Fruit fly (Drosophila melanogaster) whole organism, embryonic: ENCODE results near the gene tup.
A peak's percentile ranks its signal among the peaks of the same experiment; 100 is the strongest.

Experiments
- B-H2 ChIP-seq: fragments of 200-800 bp; sonication (Bioruptor generic); optimal IDR thresholded peaks from 2 replicates; lab custom pipeline; 2018; ENCODE audit warnings: missing biosample characterization, mild to moderate bottlenecking, missing genetic modification characterization
- BEAF-32 ChIP-seq: fragments of 200-800 bp; sonication (Bioruptor generic); optimal IDR thresholded peaks from 3 replicates; lab custom pipeline; 2017; ENCODE audit warnings: missing biosample characterization, missing genetic modification characterization, mild to moderate bottlenecking, moderate library complexity, missing genetic modification reagents
- Bteb2 ChIP-seq: fragments of 200-800 bp; sonication (Bioruptor generic); optimal IDR thresholded peaks from 2 replicates; lab custom pipeline; 2016; ENCODE audit warnings: missing biosample characterization, missing genetic modification characterization
- CG12659 ChIP-seq: fragments of 200-800 bp; sonication (Bioruptor generic); optimal IDR thresholded peaks from 3 replicates; lab custom pipeline; 2017; ENCODE audit warnings: mild to moderate bottlenecking, missing biosample characterization, missing genetic modification reagents, missing genetic modification characterization
- CG13123 ChIP-seq: fragments of 200-800 bp; sonication (Bioruptor generic); optimal IDR thresholded peaks from 2 replicates; lab custom pipeline; 2016; ENCODE audit warnings: missing biosample characterization, missing genetic modification characterization
- CG13894 ChIP-seq: fragments of 200-800 bp; sonication (Bioruptor generic); optimal IDR thresholded peaks from 3 replicates; lab custom pipeline; 2018; ENCODE audit warnings: missing biosample characterization, mild to moderate bottlenecking, missing genetic modification characterization, moderate library complexity
- CG14014 ChIP-seq: fragments of 200-800 bp; sonication (Bioruptor generic); IDR thresholded peaks from 2 replicates; pipeline ENCODE4 v1.3.6; 2022; ENCODE audit warnings: missing biosample characterization, missing genetic modification characterization
- CG1647 ChIP-seq: fragments of 200-800 bp; sonication (Bioruptor generic); optimal IDR thresholded peaks from 3 replicates; lab custom pipeline; 2016; ENCODE audit warnings: missing biosample characterization, missing genetic modification characterization
- CG17359 ChIP-seq: fragments of 200-800 bp; sonication (Bioruptor generic); optimal IDR thresholded peaks from 3 replicates; lab custom pipeline; 2018; ENCODE audit warnings: missing biosample characterization, mild to moderate bottlenecking, missing genetic modification characterization, moderate library complexity
- CG18011 ChIP-seq: fragments of 200-800 bp; sonication (Bioruptor generic); optimal IDR thresholded peaks from 2 replicates; lab custom pipeline; 2017; ENCODE audit warnings: missing biosample characterization, missing genetic modification characterization, mild to moderate bottlenecking, moderate library complexity, missing genotype
- CG2875 ChIP-seq: fragments of 200-800 bp; sonication (Bioruptor generic); optimal IDR thresholded peaks from 2 replicates; lab custom pipeline; 2017; ENCODE audit warnings: missing biosample characterization, mild to moderate bottlenecking, missing genetic modification characterization, missing genetic modification reagents
- CG31224 ChIP-seq: fragments of 200-800 bp; sonication (Bioruptor generic); IDR thresholded peaks from 2 replicates; pipeline ENCODE4 v1.3.6; 2022; ENCODE audit warnings: missing biosample characterization, missing genetic modification characterization
- CG31441 ChIP-seq: fragments of 200-800 bp; sonication (Bioruptor generic); IDR thresholded peaks from 2 replicates; pipeline ENCODE4 v1.3.6; 2022; ENCODE audit warnings: missing biosample characterization, missing genetic modification characterization
- CG3163 ChIP-seq: fragments of 200-800 bp; sonication (Bioruptor generic); optimal IDR thresholded peaks from 3 replicates; lab custom pipeline; 2016; ENCODE audit warnings: missing biosample characterization, missing genetic modification characterization
- CG33557 ChIP-seq: fragments of 200-800 bp; sonication (Bioruptor generic); optimal IDR thresholded peaks from 2 replicates; lab custom pipeline; 2019; ENCODE audit warnings: missing biosample characterization, mild to moderate bottlenecking, missing genetic modification characterization, moderate library complexity
- CG3847 ChIP-seq: fragments of 200-800 bp; sonication (Bioruptor generic); IDR thresholded peaks from 2 replicates; pipeline ENCODE4 v1.3.6; 2022; ENCODE audit warnings: missing biosample characterization, missing genetic modification characterization
- CG4424 ChIP-seq: fragments of 200-800 bp; sonication (Bioruptor generic); optimal IDR thresholded peaks from 3 replicates; lab custom pipeline; 2016; ENCODE audit warnings: missing biosample characterization, missing genetic modification characterization
- CG7357 ChIP-seq: fragments of 200-800 bp; sonication (Bioruptor generic); IDR thresholded peaks from 3 replicates; pipeline ENCODE4 v1.3.6; 2022; ENCODE audit warnings: missing biosample characterization, missing genetic modification characterization
- CG7745 ChIP-seq: fragments of 200-800 bp; sonication (Bioruptor generic); optimal IDR thresholded peaks from 2 replicates; lab custom pipeline; 2018; ENCODE audit warnings: missing biosample characterization, mild to moderate bottlenecking, missing genetic modification characterization, moderate library complexity
- CG7987 ChIP-seq: fragments of 200-800 bp; sonication (Bioruptor generic); optimal IDR thresholded peaks from 2 replicates; lab custom pipeline; 2018; ENCODE audit warnings: missing biosample characterization, mild to moderate bottlenecking, missing genetic modification characterization, moderate library complexity
- CG9797 ChIP-seq: fragments of 200-800 bp; sonication (Bioruptor generic); optimal IDR thresholded peaks from 3 replicates; lab custom pipeline; 2018; ENCODE audit warnings: missing biosample characterization, mild to moderate bottlenecking, missing genetic modification characterization
- CTCF ChIP-seq: fragments of 200-800 bp; sonication (Bioruptor generic); optimal IDR thresholded peaks from 2 replicates; lab custom pipeline; 2017; ENCODE audit warnings: missing biosample characterization, mild to moderate bottlenecking, missing genetic modification characterization, moderate library complexity
- Camta ChIP-seq: fragments of 200-800 bp; sonication (Bioruptor generic); optimal IDR thresholded peaks from 2 replicates; lab custom pipeline; 2016; ENCODE audit warnings: missing biosample characterization, missing genetic modification characterization
- Chrac-16 ChIP-seq: fragments of 200-800 bp; sonication (Bioruptor generic); optimal IDR thresholded peaks from 3 replicates; lab custom pipeline; 2016; ENCODE audit warnings: missing biosample characterization, missing genetic modification characterization
- D19A ChIP-seq: fragments of 200-800 bp; optimal IDR thresholded peaks from 3 replicates; lab custom pipeline; 2019; ENCODE audit warnings: missing biosample characterization, mild to moderate bottlenecking, missing genetic modification characterization, moderate library complexity
- Eip74EF ChIP-seq, 2 experiments: fragments of 200-800 bp in 1 of 2; fragments of >200 bp in 1 of 2; sonication (Bioruptor generic) in 1 of 2; optimal IDR thresholded peaks; 2 replicates each; lab custom pipeline; 2017 to 2019; ENCODE audit warnings: missing biosample characterization in 2 of 2, missing genetic modification characterization in 2 of 2, mild to moderate bottlenecking in 1 of 2, moderate library complexity in 1 of 2
- Hmr ChIP-seq: fragments of 200-800 bp; sonication (Bioruptor generic); optimal IDR thresholded peaks from 3 replicates; lab custom pipeline; 2017; ENCODE audit warnings: mild to moderate bottlenecking, missing biosample characterization, missing genetic modification reagents, missing genetic modification characterization
- Hr39 ChIP-seq: fragments of >200 bp; optimal IDR thresholded peaks from 2 replicates; lab custom pipeline; 2017
- Lim3 ChIP-seq: fragments of 200-800 bp; sonication (Bioruptor generic); IDR thresholded peaks from 2 replicates; pipeline ENCODE4 v1.3.6; 2022; ENCODE audit warnings: missing biosample characterization, missing genetic modification characterization
- Nf-YC ChIP-seq: fragments of 200-800 bp; optimal IDR thresholded peaks from 3 replicates; lab custom pipeline; 2019; ENCODE audit warnings: missing biosample characterization, mild to moderate bottlenecking, missing genetic modification characterization, moderate library complexity
- Oaz ChIP-seq: fragments of 200-800 bp; sonication (Bioruptor generic); IDR thresholded peaks from 2 replicates; pipeline ENCODE4 v1.3.6; 2022; ENCODE audit warnings: missing biosample characterization, missing genetic modification characterization
- Optix ChIP-seq: fragments of 200-800 bp; sonication (Bioruptor generic); IDR thresholded peaks from 3 replicates; pipeline ENCODE4 v1.3.6; 2022; ENCODE audit warnings: missing biosample characterization, missing genetic modification characterization
- Pdp1 ChIP-seq, 2 experiments: fragments of 200-800 bp; sonication (Bioruptor generic); optimal IDR thresholded peaks; 3 replicates each; lab custom pipeline; 2016; ENCODE audit warnings: missing biosample characterization in 2 of 2, missing genetic modification characterization in 2 of 2, mild to moderate bottlenecking in 1 of 2, moderate library complexity in 1 of 2
- Ravus ChIP-seq: fragments of 200-800 bp; sonication (Bioruptor generic); IDR thresholded peaks from 2 replicates; pipeline ENCODE4 v1.3.6; 2022; ENCODE audit warnings: missing biosample characterization, missing genetic modification characterization
- Rx ChIP-seq: fragments of 200-800 bp; sonication (Bioruptor generic); IDR thresholded peaks from 2 replicates; pipeline ENCODE4 v1.3.6; 2022; ENCODE audit warnings: missing biosample characterization, missing genetic modification characterization
- Xrp1 ChIP-seq: fragments of 200-800 bp; sonication (Bioruptor generic); IDR thresholded peaks from 2 replicates; pipeline ENCODE4 v1.3.6; 2022; ENCODE audit warnings: missing biosample characterization, missing genetic modification characterization
- amos ChIP-seq: fragments of 200-800 bp; sonication (Bioruptor generic); IDR thresholded peaks from 2 replicates; pipeline ENCODE4 v1.3.6; 2022; ENCODE audit warnings: missing biosample characterization, missing genetic modification characterization; ENCODE audit not compliant: partially characterized antibody
- ase ChIP-seq: fragments of 200-800 bp; sonication (Bioruptor generic); IDR thresholded peaks from 3 replicates; pipeline ENCODE4 v1.3.6; 2022; ENCODE audit warnings: missing biosample characterization, missing genetic modification characterization
- chn ChIP-seq: fragments of 200-800 bp; sonication (Bioruptor generic); optimal IDR thresholded peaks from 2 replicates; lab custom pipeline; 2016; ENCODE audit warnings: missing biosample characterization, missing genetic modification characterization
- dimm ChIP-seq: fragments of 200-800 bp; sonication (Bioruptor generic); IDR thresholded peaks from 2 replicates; pipeline ENCODE4 v1.3.6; 2022; ENCODE audit warnings: missing biosample characterization, missing genetic modification characterization
- esg ChIP-seq: fragments of 200-800 bp; sonication (Bioruptor generic); conservative IDR thresholded peaks from 2 replicates; pipeline ENCODE4 v1.3.6; 2022; ENCODE audit warnings: missing biosample characterization, missing genetic modification characterization
- fu2 ChIP-seq: fragments of 200-800 bp; sonication (Bioruptor generic); optimal IDR thresholded peaks from 2 replicates; lab custom pipeline; 2016; ENCODE audit warnings: missing biosample characterization, missing genetic modification characterization
- knrl ChIP-seq: fragments of 200-800 bp; sonication (Bioruptor generic); IDR thresholded peaks from 3 replicates; pipeline ENCODE4 v1.3.6; 2022; ENCODE audit warnings: missing biosample characterization, missing genetic modification characterization; ENCODE audit not compliant: partially characterized antibody
- lola ChIP-seq, 3 experiments: fragments of >200 bp in 2 of 3; fragments of 200-800 bp in 1 of 3; sonication (Bioruptor generic) in 1 of 3; optimal IDR thresholded peaks; 2 replicates each; lab custom pipeline; 2017 to 2019; ENCODE audit warnings: missing biosample characterization in 3 of 3, missing genetic modification characterization in 3 of 3, mild to moderate bottlenecking in 1 of 3, moderate library complexity in 1 of 3
- maf-S ChIP-seq: fragments of 200-800 bp; sonication (Bioruptor generic); optimal IDR thresholded peaks from 2 replicates; lab custom pipeline; 2016; ENCODE audit warnings: missing biosample characterization, missing genetic modification characterization
- nerfin-2 ChIP-seq: fragments of 200-800 bp; sonication (Bioruptor generic); IDR thresholded peaks from 2 replicates; pipeline ENCODE4 v1.3.6; 2022; ENCODE audit warnings: missing biosample characterization, missing genetic modification characterization; ENCODE audit not compliant: partially characterized antibody
- odd ChIP-seq: fragments of 200-800 bp; sonication (Bioruptor generic); optimal IDR thresholded peaks from 2 replicates; lab custom pipeline; 2017; ENCODE audit warnings: missing biosample characterization, mild to moderate bottlenecking, missing genetic modification characterization
- run ChIP-seq: fragments of 200-800 bp; sonication (Bioruptor generic); optimal IDR thresholded peaks from 3 replicates; lab custom pipeline; 2018; ENCODE audit warnings: missing biosample characterization, mild to moderate bottlenecking, missing genetic modification characterization
- sob ChIP-seq: fragments of 200-800 bp; sonication (Bioruptor generic); IDR thresholded peaks from 2 replicates; pipeline ENCODE4 v1.3.6; 2022; ENCODE audit warnings: missing biosample characterization, missing genetic modification characterization
- sr ChIP-seq: fragments of 200-800 bp; sonication (Bioruptor generic); IDR thresholded peaks from 3 replicates; pipeline ENCODE4 v1.3.6; 2022; ENCODE audit warnings: missing biosample characterization, missing genetic modification characterization
- stwl ChIP-seq: fragments of 200-800 bp; sonication (Bioruptor generic); optimal IDR thresholded peaks from 3 replicates; lab custom pipeline; 2018; ENCODE audit warnings: missing biosample characterization, mild to moderate bottlenecking, missing genetic modification characterization, moderate library complexity

tup gene

DNA sequence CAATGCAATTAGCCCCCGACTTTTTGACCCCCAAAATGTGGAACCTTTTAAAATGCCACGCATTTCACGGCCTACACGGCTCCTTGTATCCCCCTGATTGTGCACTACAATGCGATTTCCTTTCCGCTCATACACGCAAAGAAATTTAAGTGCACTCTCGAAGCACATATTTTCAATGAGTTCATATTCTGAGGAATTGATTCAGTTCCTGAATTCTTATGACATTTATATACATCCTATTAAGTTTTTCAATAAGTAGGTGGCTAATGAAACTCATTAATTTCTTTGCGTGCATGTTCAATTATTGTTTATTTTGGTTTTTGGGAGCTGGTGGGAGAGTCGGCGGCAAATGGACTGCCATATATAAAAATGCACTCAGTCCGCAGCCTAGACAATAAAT lies 18.2 kb upstream of the tup start (continued):
- TF ChIP-seq lola (GFP tag; optimal IDR thresholded peaks at IDR 0.05; lab: Kevin White, UChicago) = peak in 1 of 3 experiments; percentile 84
- no peak for TF ChIP-seq dimm (GFP tag; lab: Robert Waterston, UW)
- peak; percentile 85 for TF ChIP-seq Xrp1 (GFP tag; lab: Robert Waterston, UW)
- TF ChIP-seq Lim3 = no peak
- peak; percentile 12 for TF ChIP-seq CTCF
- TF ChIP-seq Rx (GFP tag; lab: Robert Waterston, UW) = peak; percentile 49; the same call in 1 of the 2 replicates
- no peak for TF ChIP-seq fu2 (GFP tag; lab: Kevin White, UChicago)
- TF ChIP-seq nerfin-2 (GFP tag; lab: Robert Waterston, UW) = no peak
- TF ChIP-seq Nf-YC (tag; lab: Kevin White, UChicago) = no peak
- TF ChIP-seq Hmr = no peak
- peak; percentile 65 for TF ChIP-seq Camta (GFP tag; lab: Kevin White, UChicago)
- no peak for TF ChIP-seq CG13894 (tag; lab: Kevin White, UChicago)
- TF ChIP-seq Bteb2 (GFP tag; lab: Kevin White, UChicago) = no peak
- TF ChIP-seq B-H2 (GFP tag; lab: Kevin White, UChicago) = no peak
- no peak for TF ChIP-seq CG3847
- no peak for TF ChIP-seq sr (GFP tag; lab: Robert Waterston, UW)
- TF ChIP-seq CG4424 (GFP tag; lab: Kevin White, UChicago) = peak; percentile 80
- no peak for TF ChIP-seq CG14014 (GFP tag; lab: Robert Waterston, UW)
- peak; percentile 50 for TF ChIP-seq D19A (tag; lab: Kevin White, UChicago)
- no peak for TF ChIP-seq Oaz (GFP tag; lab: Robert Waterston, UW)
- no peak for TF ChIP-seq run
- peak; percentile 62; the same call in 2 of the 3 replicates for TF ChIP-seq Optix (GFP tag; lab: Robert Waterston, UW)
- no peak for TF ChIP-seq maf-S (GFP tag; lab: Kevin White, UChicago)
- TF ChIP-seq CG18011 (GFP tag; lab: Kevin White, UChicago) = no peak
- TF ChIP-seq CG7745 (tag; lab: Kevin White, UChicago) = peak; percentile 0
- TF ChIP-seq ase = peak; percentile 5; the same call in 1 of the 3 replicates
- TF ChIP-seq esg (GFP tag; lab: Robert Waterston, UW) = peak; percentile 41
- no peak for TF ChIP-seq CG1647
- peak in 1 of 2 experiments; percentile 57 for TF ChIP-seq Eip74EF (GFP tag; optimal IDR thresholded peaks at IDR 0.05; lab: Kevin White, UChicago)
- TF ChIP-seq CG7357 (GFP tag; lab: Robert Waterston, UW) = peak; percentile 29; the same call in 1 of the 3 replicates
- TF ChIP-seq CG7987 (GFP tag; lab: Kevin White, UChicago) = no peak
- TF ChIP-seq CG31224 (GFP tag; lab: Robert Waterston, UW) = no peak
- no peak for TF ChIP-seq Ravus (GFP tag; lab: Robert Waterston, UW)
- peak; percentile 70 for TF ChIP-seq CG2875 (GFP tag; lab: Kevin White, UChicago)
- TF ChIP-seq amos (GFP tag; lab: Robert Waterston, UW) = no peak
- TF ChIP-seq sob (GFP tag; lab: Robert Waterston, UW) = no peak; the same call in 1 of the 2 replicates
- no peak for TF ChIP-seq odd
- TF ChIP-seq BEAF-32 (GFP tag; lab: Kevin White, UChicago) = no peak
- peak; percentile 52; the same call in 1 of the 2 replicates for TF ChIP-seq CG31441 (GFP tag; lab: Robert Waterston, UW)
- peak; percentile 53 to 61 for TF ChIP-seq Pdp1 (GFP tag; optimal IDR thresholded peaks at IDR 0.05; lab: Kevin White, UChicago)
- TF ChIP-seq stwl (tag; lab: Kevin White, UChicago) = peak; percentile 25
- peak; percentile 76 for TF ChIP-seq CG33557 (GFP tag; lab: Kevin White, UChicago)
- peak; percentile 70 for TF ChIP-seq CG17359
- TF ChIP-seq CG9797 = no peak
- TF ChIP-seq Chrac-16 (GFP tag; lab: Kevin White, UChicago) = peak; percentile 70
- TF ChIP-seq CG13123 (GFP tag; lab: Kevin White, UChicago) = peak; percentile 43
- no peak for TF ChIP-seq CG3163 (GFP tag; lab: Kevin White, UChicago)
- TF ChIP-seq chn = peak; percentile 76
- no peak for TF ChIP-seq knrl
- TF ChIP-seq Hr39 (lab: Kevin White, UChicago) = no peak
- TF ChIP-seq CG12659 (GFP tag; lab: Kevin White, UChicago) = no peak
